Worm (Caenorhabditis elegans) whole organism, midembryonic: ENCODE measurements around the gene cpr-9.

Experiments used
- T22C8.4 ChIP-seq: fragments of 200-800 bp; sonication (Bioruptor generic); IDR thresholded peaks from 2 replicates; pipeline ENCODE4 v1.3.6; 2022; ENCODE audit warnings: missing genetic modification characterization, missing compliant biosample characterization
- cog-1 ChIP-seq: sonication (generic microtip); optimal IDR thresholded peaks from 2 replicates; lab custom pipeline; 2016; ENCODE audit warnings: missing genetic modification characterization, missing compliant biosample characterization
- flt-1 ChIP-seq: fragments of 200-800 bp; sonication (Bioruptor generic); IDR thresholded peaks from 2 replicates; pipeline ENCODE4 v1.3.6; 2022; ENCODE audit warnings: missing genetic modification characterization, missing compliant biosample characterization
- klf-2 ChIP-seq: fragments of 200-800 bp; sonication (Bioruptor generic); conservative IDR thresholded peaks from 2 replicates; pipeline ENCODE4 v1.3.6; 2022; ENCODE audit warnings: missing genetic modification reagents, missing genetic modification characterization, missing compliant biosample characterization
- med-1 ChIP-seq: sonication (generic microtip); optimal IDR thresholded peaks from 2 replicates; lab custom pipeline; 2017; ENCODE audit warnings: missing genetic modification characterization, mild to moderate bottlenecking, missing compliant biosample characterization, antibody characterized with exemption, missing genetic modification reagents; ENCODE audit not compliant: insufficient read depth
- ref-1 ChIP-seq: fragments of 200-800 bp; sonication (Bioruptor generic); conservative IDR thresholded peaks from 2 replicates; pipeline ENCODE4 v1.3.6; 2022; ENCODE audit warnings: missing genetic modification reagents, missing genetic modification characterization, missing compliant biosample characterization
- ztf-23 ChIP-seq: fragments of 200-800 bp; sonication (Bioruptor generic); IDR thresholded peaks from 2 replicates; pipeline ENCODE4 v1.3.6; 2022; ENCODE audit warnings: missing genetic modification reagents, missing genetic modification characterization, missing compliant biosample characterization
- ztf-29 ChIP-seq: fragments of 200-800 bp; sonication (Bioruptor generic); IDR thresholded peaks from 2 replicates; pipeline ENCODE4 v1.3.6; 2022; ENCODE audit warnings: missing genetic modification reagents, missing genetic modification characterization, missing compliant biosample characterization

- TF ChIP-seq ztf-23 (GFP tag; lab: Robert Waterston, UW) (no peak), cog-1 (no peak), ref-1 (GFP tag; lab: Robert Waterston, UW) (no peak), flt-1 (GFP tag; lab: Robert Waterston, UW) (no peak), klf-2 (GFP tag; lab: Robert Waterston, UW) (no peak), ztf-29 (GFP tag; lab: Robert Waterston, UW) (no peak), med-1 (GFP tag; lab: Kevin White, UChicago) (no peak), T22C8.4 (no peak)
Observed at ce11 chrV:12037889-12038288, 35.0 kb downstream of the cpr-9 start.
